Fruit fly (Drosophila melanogaster) whole organism, prepupa: ENCODE data around the gene Rala.
A peak's percentile ranks its signal among the peaks of the same experiment; 100 is the strongest.

ENCODE experiments used
- Blimp-1 ChIP-seq: fragments of 200-800 bp; sonication (Bioruptor generic); optimal IDR thresholded peaks from 3 replicates; lab custom pipeline; 2017; ENCODE audit warnings: missing biosample characterization, missing genetic modification characterization, mild to moderate bottlenecking, moderate library complexity, missing genetic modification reagents
- CG10631 ChIP-seq: fragments of 200-800 bp; sonication (Bioruptor generic); optimal IDR thresholded peaks from 2 replicates; lab custom pipeline; 2016; ENCODE audit warnings: missing biosample characterization, missing genetic modification characterization
- CG10669 ChIP-seq: fragments of 200-800 bp; sonication (Bioruptor generic); optimal IDR thresholded peaks from 3 replicates; lab custom pipeline; 2018; ENCODE audit warnings: missing biosample characterization, mild to moderate bottlenecking, missing genetic modification characterization, moderate library complexity
- CG11294 ChIP-seq: fragments of 200-800 bp; sonication (Bioruptor generic); IDR thresholded peaks from 2 replicates; pipeline ENCODE4 v1.3.6; 2022; ENCODE audit warnings: missing biosample characterization, missing genetic modification characterization
- CG11762 ChIP-seq: fragments of 200-800 bp; sonication (Bioruptor generic); optimal IDR thresholded peaks from 3 replicates; lab custom pipeline; 2016; ENCODE audit warnings: missing biosample characterization, missing genetic modification characterization; ENCODE audit not compliant: insufficient read depth
- CG1621 ChIP-seq: fragments of 200-800 bp; sonication (Bioruptor generic); optimal IDR thresholded peaks from 3 replicates; lab custom pipeline; 2018; ENCODE audit warnings: missing biosample characterization, mild to moderate bottlenecking, missing genetic modification characterization
- CG16779 ChIP-seq: fragments of 200-800 bp; sonication (Bioruptor generic); optimal IDR thresholded peaks from 3 replicates; lab custom pipeline; 2017; ENCODE audit warnings: missing biosample characterization, mild to moderate bottlenecking, missing genetic modification characterization
- CG3032 ChIP-seq: fragments of 200-800 bp; optimal IDR thresholded peaks from 2 replicates; lab custom pipeline; 2019; ENCODE audit warnings: missing biosample characterization, mild to moderate bottlenecking, missing genetic modification characterization, moderate library complexity
- CG31627 ChIP-seq: fragments of 200-800 bp; sonication (Bioruptor generic); optimal IDR thresholded peaks from 3 replicates; lab custom pipeline; 2016; ENCODE audit warnings: missing biosample characterization, missing genetic modification characterization
- CG32006 ChIP-seq: fragments of 200-800 bp; sonication (Bioruptor generic); optimal IDR thresholded peaks from 3 replicates; lab custom pipeline; 2017; ENCODE audit warnings: missing biosample characterization, mild to moderate bottlenecking, missing genetic modification characterization
- CG34406 ChIP-seq: fragments of 200-800 bp; sonication (Bioruptor generic); optimal IDR thresholded peaks from 3 replicates; lab custom pipeline; 2016; ENCODE audit warnings: missing biosample characterization, missing genetic modification characterization
- CG3919 ChIP-seq: fragments of 200-800 bp; sonication (Bioruptor generic); optimal IDR thresholded peaks from 3 replicates; lab custom pipeline; 2016; ENCODE audit warnings: missing biosample characterization, missing genetic modification characterization
- CG4318 ChIP-seq: fragments of 200-800 bp; sonication (Bioruptor generic); optimal IDR thresholded peaks from 3 replicates; lab custom pipeline; 2017; ENCODE audit warnings: missing biosample characterization, mild to moderate bottlenecking, missing genetic modification characterization
- CG6163 ChIP-seq: fragments of 200-800 bp; sonication (Bioruptor generic); IDR thresholded peaks from 3 replicates; pipeline ENCODE4 v1.3.6; 2022; ENCODE audit warnings: missing biosample characterization, missing genetic modification characterization
- CG6276 ChIP-seq: fragments of 200-800 bp; sonication (Bioruptor generic); optimal IDR thresholded peaks from 2 replicates; lab custom pipeline; 2017; ENCODE audit warnings: missing biosample characterization, mild to moderate bottlenecking, missing genetic modification characterization
- CG6792 ChIP-seq: fragments of 200-800 bp; sonication (Bioruptor generic); optimal IDR thresholded peaks from 3 replicates; lab custom pipeline; 2016; ENCODE audit warnings: missing biosample characterization, missing genetic modification characterization
- CG6808 ChIP-seq: fragments of 200-800 bp; sonication (Bioruptor generic); optimal IDR thresholded peaks from 3 replicates; lab custom pipeline; 2017; ENCODE audit warnings: missing biosample characterization, missing genetic modification characterization, mild to moderate bottlenecking, moderate library complexity, missing genetic modification reagents
- CG6854 ChIP-seq: fragments of 200-800 bp; sonication (Bioruptor generic); optimal IDR thresholded peaks from 2 replicates; lab custom pipeline; 2017; ENCODE audit warnings: missing biosample characterization, mild to moderate bottlenecking, missing genetic modification characterization
- CG8119 ChIP-seq: fragments of 200-800 bp; sonication (Bioruptor generic); IDR thresholded peaks from 3 replicates; pipeline ENCODE4 v1.3.6; 2022; ENCODE audit warnings: missing biosample characterization, missing genetic modification characterization
- CG8632 ChIP-seq: fragments of 200-800 bp; sonication (Bioruptor generic); optimal IDR thresholded peaks from 3 replicates; lab custom pipeline; 2016; ENCODE audit warnings: missing biosample characterization, missing genetic modification characterization
- CG9139 ChIP-seq: fragments of 200-800 bp; sonication (Bioruptor generic); optimal IDR thresholded peaks from 3 replicates; lab custom pipeline; 2017; ENCODE audit warnings: missing biosample characterization, mild to moderate bottlenecking, missing genetic modification characterization
- Eip75B ChIP-seq: fragments of 200-800 bp; sonication (Bioruptor generic); optimal IDR thresholded peaks from 3 replicates; lab custom pipeline; 2016; ENCODE audit warnings: missing biosample characterization, missing genetic modification characterization
- Eip78C ChIP-seq: fragments of 200-800 bp; sonication (Bioruptor generic); peaks from one replicate; lab custom pipeline; 2016; ENCODE audit warnings: missing biosample characterization, missing genetic modification characterization
- Eip93F ChIP-seq: fragments of 200-800 bp; sonication (Bioruptor generic); optimal IDR thresholded peaks from 2 replicates; lab custom pipeline; 2016; ENCODE audit warnings: missing biosample characterization, mild to moderate bottlenecking, missing genetic modification characterization
- Ets21C ChIP-seq: fragments of 200-800 bp; sonication (Bioruptor generic); optimal IDR thresholded peaks from 3 replicates; lab custom pipeline; 2016; ENCODE audit warnings: missing biosample characterization, missing genetic modification characterization
- Ets96B ChIP-seq: fragments of 200-800 bp; optimal IDR thresholded peaks from 2 replicates; lab custom pipeline; 2019; ENCODE audit warnings: missing biosample characterization, mild to moderate bottlenecking, missing genetic modification characterization, moderate library complexity
- Gug ChIP-seq: fragments of 200-800 bp; sonication (Bioruptor generic); IDR thresholded peaks from 2 replicates; pipeline ENCODE4 v1.3.6; 2022; ENCODE audit warnings: missing biosample characterization, missing genetic modification characterization
- Hr39 ChIP-seq: fragments of 200-800 bp; sonication (Bioruptor generic); optimal IDR thresholded peaks from 2 replicates; lab custom pipeline; 2016; ENCODE audit warnings: missing biosample characterization, missing genetic modification characterization
- Hr4 ChIP-seq: fragments of 200-800 bp; sonication (Bioruptor generic); optimal IDR thresholded peaks from 3 replicates; lab custom pipeline; 2016; ENCODE audit warnings: missing biosample characterization, missing genetic modification characterization
- Lpt ChIP-seq: fragments of 200-800 bp; sonication (Bioruptor generic); optimal IDR thresholded peaks from 3 replicates; lab custom pipeline; 2016; ENCODE audit warnings: missing biosample characterization, missing genetic modification characterization
- Met ChIP-seq: fragments of 200-800 bp; sonication (Bioruptor generic); optimal IDR thresholded peaks from 3 replicates; lab custom pipeline; 2016; ENCODE audit warnings: missing biosample characterization, missing genetic modification characterization
- OdsH ChIP-seq: fragments of 200-800 bp; sonication (Bioruptor generic); optimal IDR thresholded peaks from 3 replicates; lab custom pipeline; 2016; ENCODE audit warnings: missing biosample characterization, missing genetic modification characterization
- Smox ChIP-seq: fragments of 200-800 bp; sonication (Bioruptor generic); optimal IDR thresholded peaks from 3 replicates; lab custom pipeline; 2016; ENCODE audit warnings: missing biosample characterization, missing genetic modification characterization
- Sox102F ChIP-seq: fragments of 200-800 bp; sonication (Bioruptor generic); optimal IDR thresholded peaks from 2 replicates; lab custom pipeline; 2016; ENCODE audit warnings: missing biosample characterization, mild to moderate bottlenecking, missing genetic modification characterization
- Sox15 ChIP-seq: fragments of 200-800 bp; sonication (Bioruptor generic); optimal IDR thresholded peaks from 3 replicates; lab custom pipeline; 2016; ENCODE audit warnings: missing biosample characterization, missing genetic modification characterization
- achi ChIP-seq: fragments of 200-800 bp; sonication (Bioruptor generic); optimal IDR thresholded peaks from 3 replicates; lab custom pipeline; 2016; ENCODE audit warnings: missing biosample characterization, missing genetic modification characterization
- acj6 ChIP-seq: fragments of 200-800 bp; sonication (Bioruptor generic); optimal IDR thresholded peaks from 3 replicates; lab custom pipeline; 2016; ENCODE audit warnings: missing biosample characterization, missing genetic modification characterization
- cyc ChIP-seq: fragments of 200-800 bp; sonication (Bioruptor generic); optimal IDR thresholded peaks from 3 replicates; lab custom pipeline; 2016; ENCODE audit warnings: missing biosample characterization, missing genetic modification characterization
- dsx ChIP-seq: fragments of 200-800 bp; optimal IDR thresholded peaks from 3 replicates; lab custom pipeline; 2019; ENCODE audit warnings: missing biosample characterization, mild to moderate bottlenecking, missing genetic modification characterization, moderate library complexity; ENCODE audit not compliant: poor library complexity, severe bottlenecking
- esn ChIP-seq: fragments of 200-800 bp; sonication (Bioruptor generic); optimal IDR thresholded peaks from 2 replicates; lab custom pipeline; 2016; ENCODE audit warnings: missing biosample characterization, mild to moderate bottlenecking, missing genetic modification characterization, moderate library complexity
- fd85E ChIP-seq: fragments of 200-800 bp; sonication (Bioruptor generic); optimal IDR thresholded peaks from 3 replicates; lab custom pipeline; 2016; ENCODE audit warnings: missing biosample characterization, missing genetic modification characterization
- lz ChIP-seq: fragments of 200-800 bp; sonication (Bioruptor generic); optimal IDR thresholded peaks from 3 replicates; lab custom pipeline; 2016; ENCODE audit warnings: missing biosample characterization, missing genetic modification characterization
- net ChIP-seq: fragments of 200-800 bp; sonication (Bioruptor generic); optimal IDR thresholded peaks from 3 replicates; lab custom pipeline; 2016; ENCODE audit warnings: missing biosample characterization, missing genetic modification characterization
- pdm3 ChIP-seq: fragments of 200-800 bp; sonication (Bioruptor generic); optimal IDR thresholded peaks from 3 replicates; lab custom pipeline; 2016; ENCODE audit warnings: missing biosample characterization, missing genetic modification characterization
- spab ChIP-seq: fragments of 200-800 bp; sonication (Bioruptor generic); optimal IDR thresholded peaks from 2 replicates; lab custom pipeline; 2017; ENCODE audit warnings: missing biosample characterization, mild to moderate bottlenecking, missing genetic modification characterization, missing genetic modification reagents
- ss ChIP-seq, 2 experiments: fragments of 200-800 bp; sonication (Bioruptor generic); optimal IDR thresholded peaks; 2 replicates in 1 of 2; 3 replicates in 1 of 2; lab custom pipeline; 2017 to 2018; ENCODE audit warnings: mild to moderate bottlenecking in 2 of 2, missing biosample characterization in 2 of 2, missing genetic modification characterization in 2 of 2, moderate library complexity in 1 of 2
- svp ChIP-seq: fragments of 200-800 bp; sonication (Bioruptor generic); peaks from one replicate; lab custom pipeline; 2016; ENCODE audit warnings: missing biosample characterization, missing genetic modification characterization
- vri ChIP-seq: fragments of 200-800 bp; sonication (Bioruptor generic); optimal IDR thresholded peaks from 3 replicates; lab custom pipeline; 2016; ENCODE audit warnings: missing biosample characterization, mild to moderate bottlenecking, missing genetic modification characterization

The Rala gene

DNA sequence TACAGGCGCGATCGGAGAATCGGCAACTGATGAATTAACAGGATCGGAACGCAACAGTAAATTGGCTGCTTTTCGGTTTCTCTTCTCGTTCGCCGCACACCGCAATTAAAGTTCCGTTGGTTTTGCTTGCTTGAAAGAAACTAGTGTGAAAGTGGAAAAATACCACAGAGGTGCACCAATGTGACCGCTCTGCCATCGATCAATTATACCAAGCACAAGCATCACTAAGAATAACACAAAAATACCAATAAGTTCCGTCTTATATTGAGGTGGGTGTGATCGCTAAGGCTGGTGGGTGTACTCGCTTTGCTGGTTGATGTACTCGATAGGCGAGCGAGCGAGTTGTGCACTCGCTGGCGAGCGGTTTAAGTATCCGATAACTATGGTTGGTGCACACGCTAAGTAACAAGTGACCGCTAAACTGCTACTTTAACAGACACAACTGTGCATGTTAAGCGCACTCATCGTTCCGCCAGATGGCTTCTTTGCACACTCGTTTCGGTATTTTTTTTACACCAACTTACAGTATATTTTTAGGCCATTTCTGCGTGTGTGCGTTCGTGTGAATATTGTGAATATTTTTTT is at the start of gene Rala, which contains the start of gene Tlk (continued):
- TF ChIP-seq Lpt (GFP tag; lab: Kevin White, UChicago) (no peak), CG6854 (no peak), CG6792 (no peak), CG3032 (tag; lab: Kevin White, UChicago) (no peak), svp (peak; percentile 57), net (peak; percentile 8), Sox15 (no peak), CG4318 (GFP tag; lab: Kevin White, UChicago) (no peak)

DNA sequence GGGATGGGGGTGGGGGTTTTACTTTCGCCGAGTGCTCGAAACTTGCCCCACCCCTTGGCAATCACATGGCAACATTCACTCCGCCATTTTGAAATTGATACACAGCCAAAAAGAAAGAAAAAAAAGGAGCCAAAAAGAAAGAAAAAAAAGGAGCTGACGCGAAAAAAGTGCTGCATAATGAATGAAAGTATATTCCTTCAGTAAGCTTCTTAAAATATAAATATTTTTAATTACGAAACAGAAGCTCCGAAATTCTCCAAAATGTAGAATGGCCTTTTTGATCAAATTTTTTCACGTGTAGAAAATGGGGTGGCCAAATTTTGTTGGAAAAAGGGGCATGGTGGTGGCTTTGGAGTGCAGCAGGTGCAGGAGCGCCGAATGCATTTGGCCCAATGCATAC is 48.8 kb upstream of the Rala start:
- no peak for TF ChIP-seq Blimp-1 (GFP tag; lab: Kevin White, UChicago)
- peak; percentile 42 for TF ChIP-seq cyc
- TF ChIP-seq CG31627 (GFP tag; lab: Kevin White, UChicago): peak; percentile 21
- TF ChIP-seq Ets96B (tag; lab: Kevin White, UChicago): peak; percentile 27
- peak; percentile 47 for TF ChIP-seq OdsH
- TF ChIP-seq CG16779 (tag; lab: Kevin White, UChicago): no peak
- TF ChIP-seq ss (GFP tag; optimal IDR thresholded peaks at IDR 0.05; lab: Kevin White, UChicago): peak in 1 of 2 experiments; percentile 29
- TF ChIP-seq CG34406 (GFP tag; lab: Kevin White, UChicago): peak; percentile 14
- peak; percentile 13 for TF ChIP-seq Sox102F (GFP tag; lab: Kevin White, UChicago)
- peak; percentile 60 for TF ChIP-seq esn (GFP tag; lab: Kevin White, UChicago)
- TF ChIP-seq svp: peak; percentile 67
- TF ChIP-seq CG10631: peak; percentile 17
- TF ChIP-seq lz (GFP tag; lab: Kevin White, UChicago): peak; percentile 39
- TF ChIP-seq pdm3 (GFP tag; lab: Kevin White, UChicago): peak; percentile 46
- TF ChIP-seq dsx: no peak
- TF ChIP-seq spab (GFP tag; lab: Kevin White, UChicago): peak; percentile 17
- TF ChIP-seq CG6854: no peak
- TF ChIP-seq CG6276 (GFP tag; lab: Kevin White, UChicago): peak; percentile 20
- peak; percentile 51 for TF ChIP-seq Met (GFP tag; lab: Kevin White, UChicago)
- TF ChIP-seq Eip75B (GFP tag; lab: Kevin White, UChicago): no peak
- peak; percentile 37 for TF ChIP-seq CG3919
- TF ChIP-seq net: peak; percentile 9
- peak; percentile 14 for TF ChIP-seq CG6792
- no peak for TF ChIP-seq fd85E (GFP tag; lab: Kevin White, UChicago)
- TF ChIP-seq CG10669: peak; percentile 21
- no peak for TF ChIP-seq Sox15
- TF ChIP-seq Eip78C (GFP tag; lab: Kevin White, UChicago): peak; percentile 75
- TF ChIP-seq vri: peak; percentile 20
- TF ChIP-seq achi (GFP tag; lab: Kevin White, UChicago): peak; percentile 42
- TF ChIP-seq Eip93F (GFP tag; lab: Kevin White, UChicago): no peak
- peak; percentile 40; the same call in 1 of the 3 replicates for TF ChIP-seq CG8119 (GFP tag; lab: Robert Waterston, UW)
- no peak for TF ChIP-seq CG9139 (GFP tag; lab: Kevin White, UChicago)
- TF ChIP-seq Hr4: peak; percentile 21
- TF ChIP-seq Ets21C (GFP tag; lab: Kevin White, UChicago): no peak
- 0 out of 2 replicates have a peak, but pooled peaks have one; percentile 17 for TF ChIP-seq CG11294 (GFP tag; lab: Robert Waterston, UW)
- peak; percentile 40 for TF ChIP-seq CG8632 (GFP tag; lab: Kevin White, UChicago)
- TF ChIP-seq Smox (GFP tag; lab: Kevin White, UChicago): peak; percentile 32
- TF ChIP-seq Gug: no peak
- TF ChIP-seq Hr39 (GFP tag; lab: Kevin White, UChicago): peak; percentile 40
- peak; percentile 44; the same call in 2 of the 3 replicates for TF ChIP-seq CG6163 (GFP tag; lab: Robert Waterston, UW)
- peak; percentile 34 for TF ChIP-seq acj6
- peak; percentile 35 for TF ChIP-seq CG32006 (GFP tag; lab: Kevin White, UChicago)
- TF ChIP-seq CG4318 (GFP tag; lab: Kevin White, UChicago): peak; percentile 38
- TF ChIP-seq CG6808 (GFP tag; lab: Kevin White, UChicago): peak; percentile 17
- no peak for TF ChIP-seq CG1621 (tag; lab: Kevin White, UChicago)
- TF ChIP-seq Lpt (GFP tag; lab: Kevin White, UChicago): no peak
- TF ChIP-seq CG11762 (GFP tag; lab: Kevin White, UChicago): no peak
